Worm (Caenorhabditis elegans) whole organism, late embryonic: Measurements from ENCODE around the gene mex-1.

ENCODE experiments used
- ama-1 ChIP-seq: fragments of 150-350 bp; optimal IDR thresholded peaks from 2 replicates; lab custom pipeline; 2014
- fkh-10 ChIP-seq: fragments of 150-350 bp; optimal IDR thresholded peaks from 2 replicates; lab custom pipeline; 2014; ENCODE audit warnings: missing biosample characterization, missing genetic modification reagents, missing genetic modification characterization
- gmeb-2 ChIP-seq: sonication (generic microtip); optimal IDR thresholded peaks from 2 replicates; lab custom pipeline; 2016; ENCODE audit warnings: missing genetic modification characterization, inconsistent platforms, missing compliant biosample characterization
- lin-11 ChIP-seq: fragments of 200-800 bp; sonication (Bioruptor generic); optimal IDR thresholded peaks from 2 replicates; lab custom pipeline; 2018; ENCODE audit warnings: mild to moderate bottlenecking, missing genetic modification characterization, missing compliant biosample characterization

DNA sequence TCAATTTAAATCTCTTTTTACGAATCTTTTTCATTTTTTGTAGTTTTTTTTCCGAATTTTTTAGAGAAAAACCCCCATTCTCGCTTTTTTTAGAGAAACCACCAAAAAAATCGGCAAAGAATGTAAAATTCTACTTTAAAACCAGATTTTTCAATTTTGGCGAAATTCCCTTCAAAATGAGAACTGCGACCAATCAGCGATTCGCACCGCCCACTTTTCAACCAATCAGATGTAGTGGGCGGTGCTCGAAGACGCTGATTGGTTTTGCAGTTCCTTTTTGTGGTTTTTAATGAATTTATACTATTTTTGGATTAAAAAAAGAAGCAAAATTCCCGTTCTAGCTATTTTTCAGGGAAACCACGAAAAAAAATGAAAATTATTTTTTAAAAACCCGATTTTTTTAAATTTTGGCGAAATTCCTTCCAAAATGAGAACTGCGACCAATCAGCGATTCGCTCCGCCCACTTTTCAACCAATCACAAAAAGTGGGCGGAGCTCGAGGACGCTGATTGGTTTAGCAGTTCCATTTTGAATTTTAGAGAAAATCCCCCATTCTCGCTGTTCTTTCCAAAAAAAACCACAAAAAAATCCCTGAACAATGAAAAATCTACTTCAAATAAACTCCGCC is 2.7 kb downstream of the mex-1 start:
- TF ChIP-seq fkh-10, result no peak
- TF ChIP-seq gmeb-2, result no peak
- no peak for TF ChIP-seq ama-1
- TF ChIP-seq lin-11 (tag; lab: Kevin White, UChicago), result no peak
